Worm (Caenorhabditis elegans) whole organism, L4/young adult: ENCODE results near the gene lfi-1.

Source experiments
- W03F9.2 ChIP-seq: fragments of 150-350 bp; optimal IDR thresholded peaks from 2 replicates; lab custom pipeline; 2014; ENCODE audit warnings: missing biosample characterization, missing genetic modification characterization
- dao-5 ChIP-seq: sonication (generic microtip); optimal IDR thresholded peaks from 2 replicates; lab custom pipeline; 2016; ENCODE audit warnings: missing genotype, missing genetic modification characterization, moderate library complexity, missing compliant biosample characterization
- him-1 ChIP-seq: sonication (generic microtip); optimal IDR thresholded peaks from 2 replicates; lab custom pipeline; 2016; ENCODE audit warnings: missing genotype, missing genetic modification reagents, missing genetic modification characterization, missing compliant biosample characterization

The lfi-1 gene

ce11 chrX:4969228-4969627, 7.4 kb upstream of the lfi-1 start, which contains the start of gene M03F4.6:
Gene M03F4.6, minus strand, starts transcription at chrX:4969328.
- TF ChIP-seq dao-5 (tag; lab: Kevin White, UChicago): no peak

- TF ChIP-seq W03F9.2 (tag; lab: Kevin White, UChicago) (no peak), dao-5 (tag; lab: Kevin White, UChicago) (no peak), him-1 (no peak)
These were observed 5.7 kb upstream of the lfi-1 start, which contains the start of gene calu-1 for ce11 chrX:4970863-4971345. Gene calu-1, minus strand, starts transcription at chrX:4970913.

- TF ChIP-seq W03F9.2 (tag; lab: Kevin White, UChicago) (no peak), dao-5 (tag; lab: Kevin White, UChicago) (no peak), him-1 (no peak)
These were observed 5.2 kb upstream of the lfi-1 start for ce11 chrX:4971427-4971826.

DNA sequence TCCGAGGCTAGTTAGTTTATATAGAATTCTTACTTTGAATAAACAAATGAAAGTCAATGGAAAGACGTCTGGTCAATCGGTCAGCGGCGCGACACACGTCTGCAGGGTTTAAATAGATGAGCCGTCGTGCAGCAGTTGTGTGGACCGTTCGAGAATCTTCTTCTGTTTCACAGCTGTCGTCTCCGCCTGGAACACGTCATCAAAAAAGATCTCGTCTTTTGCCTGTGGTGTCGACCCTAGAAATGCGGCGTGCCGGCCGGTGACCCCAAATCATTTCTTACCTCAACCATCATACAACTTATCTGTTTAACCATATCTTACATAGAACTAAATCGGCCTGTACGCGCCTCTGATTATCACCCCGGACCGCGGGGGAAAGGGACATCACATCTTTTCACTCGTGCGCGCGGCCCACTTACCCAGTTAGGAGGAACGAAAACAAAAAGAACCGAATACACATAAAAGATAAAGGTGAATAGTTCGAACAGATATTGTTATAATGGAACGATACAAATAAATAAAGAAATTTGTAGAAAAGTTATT, 4.5 kb upstream of the lfi-1 start:
- TF ChIP-seq dao-5 (tag; lab: Kevin White, UChicago): no peak
- TF ChIP-seq W03F9.2 (tag; lab: Kevin White, UChicago): no peak
- no peak for TF ChIP-seq him-1

DNA sequence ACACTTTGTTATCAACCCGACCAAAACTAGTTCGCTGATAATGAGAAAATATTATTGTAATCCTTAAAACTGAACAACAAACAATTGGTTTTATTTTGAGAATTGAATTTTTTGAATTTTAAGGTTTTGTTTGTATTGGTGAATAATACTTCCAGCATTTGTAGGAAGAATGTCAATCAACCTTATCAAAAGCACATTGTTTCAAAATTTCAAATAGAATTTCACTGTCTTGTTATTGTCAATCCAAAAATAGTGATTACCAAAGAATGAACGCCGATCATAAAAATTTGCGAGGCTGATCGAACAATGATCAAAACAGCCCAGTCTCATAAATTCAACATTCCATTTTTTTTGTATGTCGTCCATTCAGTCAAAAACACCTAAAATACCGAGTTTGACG, 2.1 kb upstream of the lfi-1 start:
- no peak for TF ChIP-seq W03F9.2 (tag; lab: Kevin White, UChicago)

DNA sequence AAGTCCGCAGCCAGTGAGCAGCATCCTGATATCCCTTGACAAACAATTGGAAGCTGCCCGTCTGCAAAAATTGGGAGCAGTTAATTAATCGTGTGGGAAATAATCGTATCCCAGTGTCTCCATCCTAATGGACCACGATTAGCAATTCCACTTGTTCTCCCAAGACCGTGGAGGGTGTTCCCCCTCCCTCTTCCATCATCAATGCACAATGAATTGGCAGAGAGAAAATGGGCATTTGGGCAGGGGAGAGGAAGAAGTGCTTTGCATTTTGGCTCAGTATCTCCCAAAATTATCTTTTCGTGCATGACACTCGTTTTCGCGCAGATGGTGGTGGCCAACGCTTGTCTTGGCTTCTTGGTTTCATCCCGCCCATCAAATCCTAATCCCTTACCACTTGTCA, 1.5 kb downstream of the lfi-1 start:
- no peak for TF ChIP-seq W03F9.2 (tag; lab: Kevin White, UChicago)
- TF ChIP-seq him-1: no peak
- no peak for TF ChIP-seq dao-5 (tag; lab: Kevin White, UChicago)

DNA sequence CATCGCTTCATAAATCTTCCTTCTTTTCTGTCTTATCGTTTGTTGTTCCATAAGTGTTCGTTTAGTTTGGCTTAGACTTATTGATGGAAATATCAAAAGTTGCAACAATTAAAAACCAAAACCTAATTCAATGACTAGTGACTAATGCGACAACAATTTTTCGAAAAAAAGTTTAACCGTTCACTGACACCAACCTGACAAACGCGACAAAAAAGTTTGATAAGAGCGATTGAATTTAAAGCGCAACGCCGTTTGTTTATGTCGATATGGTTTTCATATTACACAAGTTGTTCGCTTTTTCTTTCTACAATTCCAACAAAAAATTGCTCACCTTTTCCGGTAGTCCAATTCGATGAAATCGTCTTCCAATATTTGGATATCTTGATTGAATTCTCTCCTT, 2.4 kb downstream of the lfi-1 start:
- TF ChIP-seq him-1 (no peak), W03F9.2 (tag; lab: Kevin White, UChicago) (no peak), dao-5 (tag; lab: Kevin White, UChicago) (no peak)

DNA sequence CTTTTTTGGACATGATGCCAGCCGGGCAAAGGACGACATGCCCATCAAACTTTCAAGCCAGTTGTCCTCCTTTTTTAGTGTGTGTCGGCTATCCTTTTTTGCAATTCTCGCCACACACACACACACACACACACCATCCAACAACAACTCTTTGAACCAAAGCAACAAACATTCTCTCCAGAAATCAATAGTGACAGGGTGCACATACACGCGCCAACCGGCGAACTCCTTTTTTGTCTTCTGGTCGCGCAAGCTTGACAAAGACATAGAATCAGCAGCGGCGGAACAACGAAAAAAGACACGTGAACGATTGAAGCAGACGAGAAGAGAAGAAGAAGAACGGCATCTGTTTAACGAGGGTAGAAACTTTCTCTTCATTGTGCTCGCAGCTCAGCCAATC, 4.4 kb downstream of the lfi-1 start:
- TF ChIP-seq him-1: no peak

ce11 chrX:4981579-4981978, 4.9 kb downstream of the lfi-1 start:
- no peak for TF ChIP-seq dao-5 (tag; lab: Kevin White, UChicago)
- TF ChIP-seq him-1: no peak
- TF ChIP-seq W03F9.2 (tag; lab: Kevin White, UChicago): no peak

DNA sequence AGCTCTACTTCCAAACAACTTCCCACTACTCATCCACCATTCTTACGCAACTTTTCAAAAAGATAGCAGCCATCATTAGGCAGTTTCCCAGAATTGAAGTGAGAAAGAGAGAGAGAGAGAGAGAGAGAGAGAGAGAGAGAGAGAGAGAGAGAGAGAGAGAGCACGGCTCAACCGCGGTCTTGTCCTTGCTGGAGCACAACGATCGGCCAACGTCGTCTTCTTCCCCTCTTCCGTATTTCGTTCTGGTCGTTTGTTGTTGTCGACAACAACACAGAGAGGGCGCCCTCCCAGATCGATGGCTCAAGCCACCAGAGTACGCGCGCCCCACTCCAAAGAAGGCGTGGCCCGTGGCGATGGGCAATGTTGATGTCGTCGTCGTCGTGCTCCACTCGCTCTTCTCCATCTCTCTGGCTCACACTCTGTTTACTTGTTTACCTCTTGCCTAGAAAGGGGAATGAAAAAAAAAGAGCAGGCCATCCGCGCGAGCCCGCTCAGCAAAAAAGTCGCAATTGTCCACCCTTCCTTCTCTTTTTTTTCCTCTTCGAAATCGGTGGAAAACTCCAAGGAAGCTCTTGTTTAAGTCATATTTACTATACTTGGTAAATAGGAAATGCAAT, 5.5 kb downstream of the lfi-1 start:
- TF ChIP-seq him-1 (peak; percentile 74), W03F9.2 (tag; lab: Kevin White, UChicago) (no peak)

ce11 chrX:4986354-4986753, 9.7 kb downstream of the lfi-1 start:
- TF ChIP-seq dao-5 (tag; lab: Kevin White, UChicago): no peak
- TF ChIP-seq him-1: no peak
- TF ChIP-seq W03F9.2 (tag; lab: Kevin White, UChicago): no peak

ce11 chrX:4987617-4988016, 11.0 kb downstream of the lfi-1 start:
- TF ChIP-seq him-1 (no peak), dao-5 (tag; lab: Kevin White, UChicago) (no peak), W03F9.2 (tag; lab: Kevin White, UChicago) (no peak)

DNA sequence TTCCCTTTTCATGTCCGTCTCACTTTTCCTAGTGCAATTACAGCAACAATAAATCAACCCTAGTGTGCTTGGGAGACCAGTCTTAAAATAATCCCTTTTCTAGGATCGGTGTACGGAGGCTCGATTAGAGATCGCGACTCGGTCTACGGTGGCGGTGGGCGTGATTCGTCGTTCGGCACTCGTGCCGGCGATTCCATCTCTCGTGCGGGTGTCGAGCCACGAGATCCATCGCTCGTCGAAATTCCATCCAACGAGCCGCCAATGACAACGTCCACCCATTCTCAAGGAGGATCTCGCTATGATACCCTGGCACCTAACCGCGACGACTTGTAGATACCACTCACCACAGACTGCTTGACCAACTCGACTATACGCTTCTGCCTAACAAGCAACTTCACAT, 15.9 kb downstream of the lfi-1 start:
- no peak for TF ChIP-seq W03F9.2 (tag; lab: Kevin White, UChicago)
- no peak for TF ChIP-seq him-1

- TF ChIP-seq W03F9.2 (tag; lab: Kevin White, UChicago): no peak
- TF ChIP-seq dao-5 (tag; lab: Kevin White, UChicago): no peak
- no peak for TF ChIP-seq him-1
These were observed 21.0 kb downstream of the lfi-1 start, which contains the start of gene ZC8.6 for ce11 chrX:4997548-4998087. Gene ZC8.6, minus strand, starts transcription at chrX:4997598.

DNA sequence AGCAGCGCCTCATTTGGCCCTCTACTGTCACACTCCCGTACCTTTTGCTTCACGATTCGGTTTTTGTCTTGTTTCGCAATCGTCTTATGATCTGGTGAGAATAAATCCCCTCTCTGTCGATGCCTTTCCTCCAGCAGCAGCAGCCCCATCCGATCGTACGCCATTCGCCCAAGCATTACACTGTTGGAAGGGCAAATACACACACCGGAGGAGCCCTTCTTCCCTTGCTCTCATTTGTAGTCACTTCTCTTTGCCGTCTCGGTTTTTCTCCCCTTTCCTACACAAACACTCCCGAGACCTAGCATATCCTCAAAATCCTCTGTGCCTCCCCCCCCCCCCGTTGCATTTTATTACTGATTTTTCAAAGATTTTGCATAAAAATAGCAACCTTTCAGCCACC, 22.2 kb downstream of the lfi-1 start, which contains the start of gene set-30:
Gene set-30 (plus strand): TSS at position 396 of the 400 bp plus-strand sequence.
- TF ChIP-seq W03F9.2 (tag; lab: Kevin White, UChicago): no peak
- TF ChIP-seq him-1: no peak
- no peak for TF ChIP-seq dao-5 (tag; lab: Kevin White, UChicago)
